Worm (Caenorhabditis elegans) whole organism, late embryonic: ENCODE data around the gene ZK829.1.

ENCODE experiments used
- F13H6.1 ChIP-seq: sonication (generic microtip); optimal IDR thresholded peaks from 2 replicates; lab custom pipeline; 2016; ENCODE audit warnings: missing genetic modification characterization, missing compliant biosample characterization
- K02D7.2 ChIP-seq: sonication (generic microtip); optimal IDR thresholded peaks from 2 replicates; lab custom pipeline; 2017; ENCODE audit warnings: mild to moderate bottlenecking, missing genetic modification characterization, missing compliant biosample characterization
- ceh-18 ChIP-seq: sonication (generic microtip); optimal IDR thresholded peaks from 2 replicates; lab custom pipeline; 2016; ENCODE audit warnings: missing genetic modification characterization, missing compliant biosample characterization
- ceh-19 ChIP-seq: fragments of 200-800 bp; sonication (Bioruptor generic); optimal IDR thresholded peaks from 2 replicates; lab custom pipeline; 2018; ENCODE audit warnings: mild to moderate bottlenecking, missing genetic modification characterization, missing compliant biosample characterization
- ceh-24 ChIP-seq: sonication (generic microtip); optimal IDR thresholded peaks from 2 replicates; lab custom pipeline; 2016; ENCODE audit warnings: mild to moderate bottlenecking, missing genetic modification characterization, missing compliant biosample characterization
- ceh-31 ChIP-seq: sonication (generic microtip); optimal IDR thresholded peaks from 2 replicates; lab custom pipeline; 2016; ENCODE audit warnings: missing genetic modification characterization, missing compliant biosample characterization
- ceh-34 ChIP-seq: sonication (generic microtip); optimal IDR thresholded peaks from 2 replicates; lab custom pipeline; 2016; ENCODE audit warnings: mild to moderate bottlenecking, missing genetic modification characterization, missing compliant biosample characterization
- ceh-48 ChIP-seq: sonication (generic microtip); optimal IDR thresholded peaks from 2 replicates; lab custom pipeline; 2016; ENCODE audit warnings: missing genetic modification characterization, inconsistent platforms, missing compliant biosample characterization
- che-1 ChIP-seq: sonication (generic microtip); optimal IDR thresholded peaks from 2 replicates; lab custom pipeline; 2016; ENCODE audit warnings: mild to moderate bottlenecking, missing genetic modification characterization, missing compliant biosample characterization
- elt-2 ChIP-seq: sonication (generic microtip); optimal IDR thresholded peaks from 2 replicates; lab custom pipeline; 2016; ENCODE audit warnings: missing genetic modification reagents, missing genetic modification characterization, missing compliant biosample characterization
- fax-1 ChIP-seq: sonication (generic microtip); optimal IDR thresholded peaks from 2 replicates; lab custom pipeline; 2016; ENCODE audit warnings: missing genotype, missing genetic modification characterization, missing compliant biosample characterization
- fkh-10 ChIP-seq: fragments of 150-350 bp; optimal IDR thresholded peaks from 2 replicates; lab custom pipeline; 2014; ENCODE audit warnings: missing biosample characterization, missing genetic modification reagents, missing genetic modification characterization
- fkh-6 ChIP-seq: sonication (generic microtip); optimal IDR thresholded peaks from 2 replicates; lab custom pipeline; 2016; ENCODE audit warnings: missing genetic modification characterization, missing compliant biosample characterization
- gmeb-2 ChIP-seq: sonication (generic microtip); optimal IDR thresholded peaks from 2 replicates; lab custom pipeline; 2016; ENCODE audit warnings: missing genetic modification characterization, inconsistent platforms, missing compliant biosample characterization
- hlh-30 ChIP-seq: sonication (generic microtip); optimal IDR thresholded peaks from 2 replicates; lab custom pipeline; 2017; ENCODE audit warnings: antibody characterized with exemption, missing genetic modification characterization, missing compliant biosample characterization; ENCODE audit not compliant: insufficient read depth
- hlh-6 ChIP-seq: sonication (generic microtip); optimal IDR thresholded peaks from 2 replicates; lab custom pipeline; 2016; ENCODE audit warnings: missing genotype, missing genetic modification characterization, missing compliant biosample characterization
- lim-6 ChIP-seq: sonication (generic microtip); optimal IDR thresholded peaks from 2 replicates; lab custom pipeline; 2016; ENCODE audit warnings: missing genetic modification characterization, missing compliant biosample characterization
- madf-2 ChIP-seq: sonication (generic microtip); optimal IDR thresholded peaks from 2 replicates; lab custom pipeline; 2017; ENCODE audit warnings: missing genetic modification characterization, missing compliant biosample characterization
- mec-3 ChIP-seq: sonication (generic microtip); optimal IDR thresholded peaks from 2 replicates; lab custom pipeline; 2016; ENCODE audit warnings: borderline replicate concordance, missing genetic modification characterization, missing compliant biosample characterization
- nhr-11 ChIP-seq: fragments of 150-350 bp; optimal IDR thresholded peaks from 2 replicates; lab custom pipeline; 2014; ENCODE audit warnings: missing biosample characterization, missing genetic modification characterization
- nhr-232 ChIP-seq: sonication (generic microtip); optimal IDR thresholded peaks from 2 replicates; lab custom pipeline; 2016; ENCODE audit warnings: missing genetic modification characterization, missing compliant biosample characterization
- npax-4 ChIP-seq: sonication (generic microtip); optimal IDR thresholded peaks from 2 replicates; lab custom pipeline; 2016; ENCODE audit warnings: missing genetic modification characterization, missing compliant biosample characterization
- odd-2 ChIP-seq: sonication (generic microtip); optimal IDR thresholded peaks from 2 replicates; lab custom pipeline; 2017; ENCODE audit warnings: antibody characterized with exemption, mild to moderate bottlenecking, missing genetic modification characterization, missing compliant biosample characterization
- pat-9 ChIP-seq: fragments of 200-800 bp; sonication (Bioruptor generic); optimal IDR thresholded peaks from 2 replicates; lab custom pipeline; 2018; ENCODE audit warnings: mild to moderate bottlenecking, missing genetic modification characterization, moderate library complexity, missing compliant biosample characterization
- pha-2 ChIP-seq: sonication (generic microtip); optimal IDR thresholded peaks from 2 replicates; lab custom pipeline; 2017; ENCODE audit warnings: mild to moderate bottlenecking, missing genetic modification characterization, missing compliant biosample characterization
- pqm-1 ChIP-seq: sonication (generic microtip); optimal IDR thresholded peaks from 2 replicates; lab custom pipeline; 2016; ENCODE audit warnings: missing genetic modification characterization, missing compliant biosample characterization
- sdc-2 ChIP-seq: sonication (generic microtip); optimal IDR thresholded peaks from 2 replicates; lab custom pipeline; 2016; ENCODE audit warnings: missing genotype, missing genetic modification characterization, missing compliant biosample characterization
- syd-9 ChIP-seq: sonication (generic microtip); optimal IDR thresholded peaks from 2 replicates; lab custom pipeline; 2016; ENCODE audit warnings: mild to moderate bottlenecking, missing genetic modification characterization, moderate library complexity, missing compliant biosample characterization
- ttx-3 ChIP-seq: sonication (generic microtip); optimal IDR thresholded peaks from 2 replicates; lab custom pipeline; 2016; ENCODE audit warnings: missing genetic modification reagents, missing genetic modification characterization, missing compliant biosample characterization
- unc-55 ChIP-seq: sonication (generic microtip); optimal IDR thresholded peaks from 2 replicates; lab custom pipeline; 2017; ENCODE audit warnings: missing biosample characterization, missing genetic modification reagents, missing genetic modification characterization
- unc-86 ChIP-seq: sonication (generic microtip); optimal IDR thresholded peaks from 2 replicates; lab custom pipeline; 2016; ENCODE audit warnings: missing genetic modification characterization, missing compliant biosample characterization
- zip-5 ChIP-seq: sonication (generic microtip); optimal IDR thresholded peaks from 2 replicates; lab custom pipeline; 2016; ENCODE audit warnings: missing genetic modification characterization, missing compliant biosample characterization
- ztf-16 ChIP-seq: sonication (generic microtip); optimal IDR thresholded peaks from 2 replicates; lab custom pipeline; 2017; ENCODE audit warnings: missing genetic modification characterization, missing compliant biosample characterization

Gene ZK829.1

DNA sequence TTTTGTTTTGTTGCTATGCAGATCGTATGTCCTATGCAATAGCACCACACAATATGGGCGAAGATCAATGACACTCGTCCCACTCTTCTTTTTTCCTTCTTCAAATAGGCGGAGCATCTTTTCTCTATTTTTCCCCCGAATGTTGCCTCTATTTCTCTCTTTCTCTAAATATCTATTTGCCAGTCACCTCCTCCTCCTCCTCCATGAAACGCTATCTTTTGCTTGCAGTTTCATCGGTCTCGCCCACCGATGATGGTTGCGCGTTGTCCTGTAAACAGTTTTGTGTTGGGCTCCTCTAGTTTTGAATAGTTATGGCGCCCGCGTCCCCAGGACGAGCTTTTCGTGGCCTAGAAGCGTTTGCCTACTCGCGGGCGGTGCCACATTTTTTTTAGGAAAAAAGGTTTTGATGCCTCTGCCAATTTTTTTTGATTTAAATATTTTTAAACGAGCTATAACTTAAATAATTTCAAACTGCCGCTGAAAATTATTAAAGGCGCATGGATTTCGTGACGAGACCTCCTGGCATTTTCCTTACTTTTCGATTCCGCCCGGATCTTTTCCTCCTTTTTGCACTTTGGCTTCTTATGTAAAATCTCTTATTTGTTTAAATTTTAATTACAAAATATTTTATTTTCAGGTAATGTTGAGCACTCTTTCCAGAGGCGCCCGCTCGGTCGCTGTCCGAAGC lies 10.5 kb upstream of the ZK829.1 start, which contains the start of gene gdh-1:
Gene gdh-1 (plus strand): TSS at position 638 of the 688 bp plus-strand sequence.
- TF ChIP-seq zip-5 (tag; lab: Kevin White, UChicago): no peak
- TF ChIP-seq ceh-18 (tag; lab: Kevin White, UChicago): peak; percentile 10

DNA sequence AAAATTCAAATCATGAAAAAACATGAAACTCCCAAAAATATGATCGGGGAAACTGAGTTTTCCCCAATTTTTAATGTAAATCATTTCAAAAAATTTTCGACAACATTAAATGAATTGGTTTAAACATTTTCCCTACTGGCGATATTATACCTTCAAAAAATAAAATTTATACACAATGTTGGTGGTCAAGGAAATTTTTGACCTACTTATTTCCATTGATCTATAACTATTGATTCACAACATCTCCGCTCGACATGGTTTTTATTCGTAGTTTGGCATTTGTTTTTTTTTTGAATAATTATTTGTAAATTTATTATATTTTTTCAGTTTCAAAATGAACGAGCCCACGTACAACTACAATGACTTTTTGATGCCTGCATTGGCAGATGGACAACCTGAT lies 8.1 kb upstream of the ZK829.1 start, which contains the start of gene tbx-36:
Gene tbx-36 (plus strand): TSS at position 301 of the 400 bp plus-strand sequence.
- TF ChIP-seq pqm-1 (tag; lab: Kevin White, UChicago) (no peak), unc-55 (GFP tag; lab: Kevin White, UChicago) (no peak), hlh-30 (no peak), odd-2 (tag; lab: Kevin White, UChicago) (no peak), che-1 (tag; lab: Kevin White, UChicago) (no peak), ceh-24 (tag; lab: Kevin White, UChicago) (no peak), ceh-18 (tag; lab: Kevin White, UChicago) (no peak), ceh-34 (no peak)

DNA sequence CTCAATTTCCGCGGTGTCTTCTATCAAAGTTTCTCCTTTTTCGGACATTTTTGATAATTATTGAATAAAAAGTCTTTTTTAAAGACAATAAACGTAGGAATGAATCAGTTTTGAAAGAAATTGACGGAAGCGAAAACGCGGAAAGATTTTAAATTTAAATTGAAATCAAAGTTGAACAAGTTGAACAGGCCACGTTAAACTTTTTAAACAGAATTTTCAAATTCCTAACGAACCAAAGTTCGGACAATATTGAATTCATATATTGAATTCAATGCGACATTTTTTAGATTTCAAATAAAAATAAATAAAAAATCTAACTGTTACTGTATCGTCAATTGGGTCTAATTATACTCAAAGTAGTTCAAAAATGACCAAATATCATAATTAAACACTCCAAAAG lies 7.5 kb upstream of the ZK829.1 start, which contains the start of gene hdl-1:
Gene hdl-1 (minus strand): TSS at position 101 of the 400 bp plus-strand sequence.
- TF ChIP-seq unc-86 (tag; lab: Kevin White, UChicago): no peak
- TF ChIP-seq madf-2 (tag; lab: Kevin White, UChicago): no peak

DNA sequence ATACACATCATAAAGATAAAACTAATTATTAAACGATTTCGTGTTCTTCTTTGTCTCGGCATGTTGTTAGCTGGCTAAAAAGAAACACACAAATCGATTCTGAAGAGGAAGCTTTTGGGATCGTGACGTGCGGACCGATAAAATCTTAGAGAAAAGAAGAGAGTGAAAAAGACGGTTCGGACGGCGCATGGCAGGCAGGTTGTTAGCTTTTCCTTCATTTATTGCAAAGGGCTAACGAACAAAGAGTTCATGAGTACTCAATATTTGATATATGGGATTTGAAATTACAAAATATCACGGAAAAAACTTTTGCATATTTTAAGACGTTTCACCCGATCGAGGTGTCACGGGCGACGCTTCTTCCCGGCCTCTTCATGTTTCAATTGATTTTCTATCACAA lies 3.4 kb upstream of the ZK829.1 start, which contains the start of gene ZK829.3:
Gene ZK829.3 (minus strand): TSS at position 101 of the 400 bp plus-strand sequence.
- TF ChIP-seq elt-2 (tag; lab: Kevin White, UChicago) (no peak), unc-86 (tag; lab: Kevin White, UChicago) (no peak), pat-9 (no peak)

DNA sequence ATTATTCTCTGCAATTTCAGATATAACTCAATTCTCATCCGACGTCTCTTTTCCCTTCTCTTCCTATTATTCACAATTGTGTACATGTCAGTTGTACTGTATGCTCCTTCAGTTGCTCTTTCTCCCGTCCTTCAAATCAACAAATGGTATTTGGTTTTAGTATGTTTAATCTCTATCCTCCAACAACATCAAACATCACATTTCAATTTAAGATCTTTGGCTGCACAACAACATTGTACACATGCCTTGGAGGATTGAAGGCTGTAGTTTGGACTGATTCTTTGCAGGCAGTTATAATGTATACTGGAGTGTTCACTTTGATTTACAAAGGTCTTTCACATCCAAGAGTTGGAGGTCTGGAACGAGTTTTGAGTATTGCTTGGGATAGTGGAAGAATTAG lies 3.7 kb downstream of the ZK829.1 start:
- TF ChIP-seq nhr-11 (no peak), sdc-2 (tag; lab: Kevin White, UChicago) (no peak), syd-9 (tag; lab: Kevin White, UChicago) (no peak)

DNA sequence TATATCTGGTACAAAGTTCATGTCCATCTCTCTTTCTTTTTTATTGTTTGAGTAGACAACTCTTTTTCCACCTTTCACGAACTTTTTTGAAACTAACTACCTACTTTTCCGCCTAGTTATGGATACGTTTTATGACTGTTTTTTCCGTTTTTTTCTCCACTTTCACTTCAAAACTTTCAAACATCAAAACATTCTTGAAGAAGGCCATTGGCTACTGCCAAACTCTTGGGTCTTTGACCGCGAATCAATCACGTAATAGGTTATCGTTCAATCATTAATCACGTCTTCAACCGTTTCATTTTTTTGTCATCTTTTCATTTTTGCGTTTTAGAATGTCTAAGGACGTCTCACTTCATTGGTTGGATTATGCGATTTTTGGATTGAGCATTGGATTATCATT lies 5.1 kb downstream of the ZK829.1 start, which contains the start of gene slc-5A12:
Gene slc-5A12 (plus strand): TSS at position 333 of the 400 bp plus-strand sequence.
- TF ChIP-seq pat-9 (no peak), fkh-10 (GFP tag; lab: Kevin White, UChicago) (no peak), zip-5 (tag; lab: Kevin White, UChicago) (no peak), ceh-48 (no peak), hlh-6 (no peak), ceh-19 (GFP tag; lab: Kevin White, UChicago) (no peak), pqm-1 (tag; lab: Kevin White, UChicago) (no peak), syd-9 (tag; lab: Kevin White, UChicago) (no peak), npax-4 (tag; lab: Kevin White, UChicago) (no peak), ttx-3 (tag; lab: Kevin White, UChicago) (no peak), madf-2 (tag; lab: Kevin White, UChicago) (no peak), fkh-6 (tag; lab: Kevin White, UChicago) (no peak), elt-2 (tag; lab: Kevin White, UChicago) (no peak), mec-3 (tag; lab: Kevin White, UChicago) (no peak), K02D7.2 (tag; lab: Kevin White, UChicago) (no peak), nhr-232 (no peak), odd-2 (tag; lab: Kevin White, UChicago) (no peak)
- TF ChIP-seq, all 69 proteins: peak for 0

DNA sequence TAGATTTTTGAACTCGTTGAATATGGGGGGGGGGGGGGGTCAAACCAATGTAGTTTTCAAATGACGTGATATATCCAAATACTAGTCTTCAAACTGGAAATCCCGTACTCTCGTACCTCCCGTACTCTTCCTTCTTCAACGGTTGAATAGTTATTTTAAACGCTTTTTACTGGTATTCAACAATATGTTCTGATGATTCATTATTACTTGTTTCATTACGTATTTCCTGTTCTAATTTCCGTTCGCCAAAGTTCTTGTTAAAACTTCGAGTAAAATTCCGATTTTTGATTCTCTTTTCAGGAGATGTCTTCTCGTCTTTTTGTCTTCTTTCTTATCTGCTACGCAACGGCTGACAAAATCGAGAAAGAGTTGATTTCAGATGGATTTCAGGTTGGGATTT lies 11.6 kb downstream of the ZK829.1 start, which contains the start of gene nhx-9:
Gene nhx-9 (plus strand): TSS at position 301 of the 400 bp plus-strand sequence.
- no peak for TF ChIP-seq npax-4 (tag; lab: Kevin White, UChicago)
- no peak for TF ChIP-seq syd-9 (tag; lab: Kevin White, UChicago)
- no peak for TF ChIP-seq pat-9
- no peak for TF ChIP-seq gmeb-2 (tag; lab: Kevin White, UChicago)
- no peak for TF ChIP-seq ceh-31
- TF ChIP-seq hlh-30: no peak
- no peak for TF ChIP-seq pha-2
- no peak for TF ChIP-seq fax-1 (tag; lab: Kevin White, UChicago)
- no peak for TF ChIP-seq ztf-16 (tag; lab: Kevin White, UChicago)
- TF ChIP-seq F13H6.1 (tag; lab: Kevin White, UChicago): no peak
- no peak for TF ChIP-seq lim-6 (tag; lab: Kevin White, UChicago)
